Fruit fly (Drosophila melanogaster) whole organism, prepupa: ENCODE data around the gene Cyp9f3.

ENCODE experiments used
- CG31627 ChIP-seq: fragments of 200-800 bp; sonication (Bioruptor generic); optimal IDR thresholded peaks from 3 replicates; lab custom pipeline; 2016; ENCODE audit warnings: missing biosample characterization, missing genetic modification characterization
- CG32006 ChIP-seq: fragments of 200-800 bp; sonication (Bioruptor generic); optimal IDR thresholded peaks from 3 replicates; lab custom pipeline; 2017; ENCODE audit warnings: missing biosample characterization, mild to moderate bottlenecking, missing genetic modification characterization
- CG6163 ChIP-seq: fragments of 200-800 bp; sonication (Bioruptor generic); IDR thresholded peaks from 3 replicates; pipeline ENCODE4 v1.3.6; 2022; ENCODE audit warnings: missing biosample characterization, missing genetic modification characterization
- ss ChIP-seq, 2 experiments: fragments of 200-800 bp; sonication (Bioruptor generic); optimal IDR thresholded peaks; 2 replicates in 1 of 2; 3 replicates in 1 of 2; lab custom pipeline; 2017 to 2018; ENCODE audit warnings: mild to moderate bottlenecking in 2 of 2, missing biosample characterization in 2 of 2, missing genetic modification characterization in 2 of 2, moderate library complexity in 1 of 2

DNA sequence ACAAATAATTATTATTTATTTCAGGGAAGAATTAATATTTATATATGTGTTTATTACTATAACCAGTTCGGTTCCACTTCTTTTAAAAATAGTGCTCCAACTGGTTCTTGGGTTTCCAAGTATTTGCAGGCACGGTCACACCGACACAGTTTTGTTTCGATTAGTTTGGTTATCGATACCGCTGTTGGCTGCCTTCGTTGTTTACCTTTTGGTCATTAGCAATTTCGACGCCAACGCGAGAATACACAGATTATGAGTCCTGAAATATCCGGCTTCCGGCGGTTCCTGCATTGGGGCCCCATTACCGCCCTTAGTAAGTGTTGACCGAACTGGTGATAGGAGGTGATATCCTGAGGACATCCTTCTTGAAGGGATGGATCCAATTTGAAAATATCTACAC is 9.4 kb upstream of the Cyp9f3 start, which contains the start of gene CG5196:
- TF ChIP-seq CG6163 (GFP tag; lab: Robert Waterston, UW), result peak; percentile 20; the same call in 1 of the 3 replicates
- TF ChIP-seq ss (GFP tag; optimal IDR thresholded peaks at IDR 0.05; lab: Kevin White, UChicago), result peak in 1 of 2 experiments; percentile 38
- TF ChIP-seq CG31627 (GFP tag; lab: Kevin White, UChicago), result no peak
- TF ChIP-seq CG32006 (GFP tag; lab: Kevin White, UChicago), result no peak
